Fruit fly (Drosophila melanogaster) whole organism: Measurements from ENCODE around the gene RpS6.

ENCODE experiments used
- EcR ChIP-seq, 2 experiments: fragments of >200 bp; optimal IDR thresholded peaks; 2 replicates each; lab custom pipeline; 2017; ENCODE audit warnings: missing biosample characterization in 2 of 2, missing genetic modification characterization in 2 of 2, missing genetic modification reagents in 2 of 2
- psq ChIP-seq: fragments of >200 bp; optimal IDR thresholded peaks from 2 replicates; lab custom pipeline; 2017
- usp ChIP-seq: fragments of >200 bp; optimal IDR thresholded peaks from 2 replicates; lab custom pipeline; 2017; ENCODE audit warnings: missing biosample characterization, missing genetic modification characterization, mixed read lengths

dm6 chrX:7873172-7873930, 27.8 kb downstream of the RpS6 start, which contains the start of gene dec:
- TF ChIP-seq EcR (GFP tag; optimal IDR thresholded peaks at IDR 0.05; lab: Kevin White, UChicago) (no peak), usp (GFP tag; lab: Kevin White, UChicago) (no peak), psq (lab: Kevin White, UChicago) (no peak)
